Worm (Caenorhabditis elegans) whole organism, L4/young adult: ENCODE results near the gene nhr-119.

Experiments used
- W03F9.2 ChIP-seq: fragments of 150-350 bp; optimal IDR thresholded peaks from 2 replicates; lab custom pipeline; 2014; ENCODE audit warnings: missing biosample characterization, missing genetic modification characterization
- dao-5 ChIP-seq: sonication (generic microtip); optimal IDR thresholded peaks from 2 replicates; lab custom pipeline; 2016; ENCODE audit warnings: missing genotype, missing genetic modification characterization, moderate library complexity, missing compliant biosample characterization
- him-1 ChIP-seq: sonication (generic microtip); optimal IDR thresholded peaks from 2 replicates; lab custom pipeline; 2016; ENCODE audit warnings: missing genotype, missing genetic modification reagents, missing genetic modification characterization, missing compliant biosample characterization

The nhr-119 gene

ce11 chrII:2826073-2826472, 25.7 kb upstream of the nhr-119 start, which contains the start of gene K12H6.5:
K12H6.5 (minus strand) TSS chrII:2826173.
- TF ChIP-seq him-1 (tag; lab: Kevin White, UChicago) (no peak), dao-5 (tag; lab: Kevin White, UChicago) (no peak), W03F9.2 (tag; lab: Kevin White, UChicago) (no peak)

ce11 chrII:2824169-2824568, 23.8 kb upstream of the nhr-119 start, which contains the start of the genes K12H6.4 and K12H6.9:
K12H6.4 (minus strand) TSS chrII:2824269.
K12H6.9 (plus strand) TSS chrII:2824404.
- TF ChIP-seq W03F9.2 (tag; lab: Kevin White, UChicago): no peak
- no peak for TF ChIP-seq him-1 (tag; lab: Kevin White, UChicago)
- no peak for TF ChIP-seq dao-5 (tag; lab: Kevin White, UChicago)

- no peak for TF ChIP-seq him-1 (tag; lab: Kevin White, UChicago)
- no peak for TF ChIP-seq W03F9.2 (tag; lab: Kevin White, UChicago)
- TF ChIP-seq dao-5 (tag; lab: Kevin White, UChicago): no peak
Observed at ce11 chrII:2822435-2822920, 22.1 kb upstream of the nhr-119 start, which contains the start of the genes fut-4 and K12H6.10. fut-4 (minus strand) TSS chrII:2822535. K12H6.10 (plus strand) TSS chrII:2822870.

- no peak for TF ChIP-seq him-1 (tag; lab: Kevin White, UChicago)
- no peak for TF ChIP-seq W03F9.2 (tag; lab: Kevin White, UChicago)
Observed at ce11 chrII:2816676-2817075, 16.3 kb upstream of the nhr-119 start, which contains the start of gene set-13. set-13 (plus strand) TSS chrII:2816976.

- TF ChIP-seq dao-5 (tag; lab: Kevin White, UChicago) (no peak), him-1 (tag; lab: Kevin White, UChicago) (no peak), W03F9.2 (tag; lab: Kevin White, UChicago) (no peak)
Observed at ce11 chrII:2815444-2815843, 15.0 kb upstream of the nhr-119 start, which contains the start of gene K12H6.2. K12H6.2 (minus strand) TSS chrII:2815544.

- no peak for TF ChIP-seq dao-5 (tag; lab: Kevin White, UChicago)
- no peak for TF ChIP-seq W03F9.2 (tag; lab: Kevin White, UChicago)
- no peak for TF ChIP-seq him-1 (tag; lab: Kevin White, UChicago)
Observed at ce11 chrII:2815017-2815416, 14.6 kb upstream of the nhr-119 start.

- TF ChIP-seq dao-5 (tag; lab: Kevin White, UChicago) (no peak), him-1 (tag; lab: Kevin White, UChicago) (no peak), W03F9.2 (tag; lab: Kevin White, UChicago) (no peak)
Observed at ce11 chrII:2807674-2808206, 7.3 kb upstream of the nhr-119 start, which contains the start of gene K12H6.12. K12H6.12 (plus strand) TSS chrII:2808156.

ce11 chrII:2805566-2805965, 5.2 kb upstream of the nhr-119 start:
- TF ChIP-seq him-1 (tag; lab: Kevin White, UChicago) (no peak), W03F9.2 (tag; lab: Kevin White, UChicago) (no peak), dao-5 (tag; lab: Kevin White, UChicago) (no peak)

ce11 chrII:2804949-2805348, 4.5 kb upstream of the nhr-119 start:
- no peak for TF ChIP-seq W03F9.2 (tag; lab: Kevin White, UChicago)
- no peak for TF ChIP-seq dao-5 (tag; lab: Kevin White, UChicago)
- no peak for TF ChIP-seq him-1 (tag; lab: Kevin White, UChicago)

ce11 chrII:2804245-2804644, 3.8 kb upstream of the nhr-119 start:
- no peak for TF ChIP-seq him-1 (tag; lab: Kevin White, UChicago)
- TF ChIP-seq dao-5 (tag; lab: Kevin White, UChicago): no peak
- no peak for TF ChIP-seq W03F9.2 (tag; lab: Kevin White, UChicago)

ce11 chrII:2802804-2803586, 2.6 kb upstream of the nhr-119 start:
- no peak for TF ChIP-seq dao-5 (tag; lab: Kevin White, UChicago)
- TF ChIP-seq him-1 (tag; lab: Kevin White, UChicago): no peak
- TF ChIP-seq W03F9.2 (tag; lab: Kevin White, UChicago): no peak

ce11 chrII:2801764-2802163, 1.4 kb upstream of the nhr-119 start:
- TF ChIP-seq him-1 (tag; lab: Kevin White, UChicago) (no peak), W03F9.2 (tag; lab: Kevin White, UChicago) (no peak), dao-5 (tag; lab: Kevin White, UChicago) (no peak)

ce11 chrII:2797951-2798350, 2.4 kb downstream of the nhr-119 start:
- TF ChIP-seq him-1 (tag; lab: Kevin White, UChicago): no peak
- TF ChIP-seq dao-5 (tag; lab: Kevin White, UChicago): no peak
- TF ChIP-seq W03F9.2 (tag; lab: Kevin White, UChicago): no peak
